Worm (Caenorhabditis elegans) whole organism, L4 larva: ENCODE data around the gene klf-1.

Source experiments
- D1046.2 ChIP-seq: fragments of 200-800 bp; sonication (Bioruptor generic); IDR thresholded peaks from 2 replicates; pipeline ENCODE4 v1.3.6; 2022; ENCODE audit warnings: missing genetic modification characterization, missing compliant biosample characterization
- F37D6.2 ChIP-seq: sonication (generic microtip); optimal IDR thresholded peaks from 2 replicates; lab custom pipeline; 2016; ENCODE audit warnings: mild to moderate bottlenecking, missing genetic modification characterization, missing compliant biosample characterization
- F44E2.7 ChIP-seq: fragments of 200-800 bp; sonication (Bioruptor generic); IDR thresholded peaks from 2 replicates; pipeline ENCODE4 v2.1.2; 2022; ENCODE audit warnings: missing genetic modification characterization, missing compliant biosample characterization
- F49E8.2 ChIP-seq: sonication (generic microtip); optimal IDR thresholded peaks from 2 replicates; lab custom pipeline; 2016; ENCODE audit warnings: missing compliant biosample characterization, mild to moderate bottlenecking, missing genetic modification characterization, borderline replicate concordance
- R02D3.7 ChIP-seq: fragments of 150-350 bp; sonication (generic microtip); optimal IDR thresholded peaks from 3 replicates; lab custom pipeline; 2014; ENCODE audit warnings: missing biosample characterization, missing genetic modification characterization
- T20F7.1 ChIP-seq: fragments of 200-800 bp; sonication (Bioruptor generic); optimal IDR thresholded peaks from 2 replicates; lab custom pipeline; 2018; ENCODE audit warnings: mild to moderate bottlenecking, missing genetic modification characterization, missing compliant biosample characterization
- T26A8.4 ChIP-seq: fragments of 200-800 bp; sonication (Bioruptor generic); IDR thresholded peaks from 2 replicates; pipeline ENCODE4 v1.3.6; 2022; ENCODE audit warnings: missing genetic modification characterization, missing compliant biosample characterization
- Y105C5A.15 ChIP-seq: fragments of 200-800 bp; sonication (Bioruptor generic); IDR thresholded peaks from 2 replicates; pipeline ENCODE4 v1.3.6; 2022; ENCODE audit warnings: missing genetic modification characterization, missing compliant biosample characterization
- Y75B8A.6 ChIP-seq: fragments of 200-800 bp; sonication (Bioruptor generic); IDR thresholded peaks from 2 replicates; pipeline ENCODE4 v1.3.6; 2022; ENCODE audit warnings: missing genetic modification reagents, missing genetic modification characterization, missing compliant biosample characterization
- ZK546.5 ChIP-seq, 2 experiments: sonication (generic microtip); optimal IDR thresholded peaks; 2 replicates each; lab custom pipeline; 2017; ENCODE audit warnings: missing biosample characterization in 2 of 2, missing genetic modification characterization in 2 of 2
- aly-2 ChIP-seq: sonication (generic microtip); optimal IDR thresholded peaks from 2 replicates; lab custom pipeline; 2018; ENCODE audit warnings: missing biosample characterization, missing genetic modification characterization
- ama-1 ChIP-seq: fragments of 150-350 bp; optimal IDR thresholded peaks from 2 replicates; lab custom pipeline; 2014; ENCODE audit warnings: inconsistent platforms, mixed read lengths
- ceh-28 ChIP-seq: fragments of 150-350 bp; optimal IDR thresholded peaks from 2 replicates; lab custom pipeline; 2014; ENCODE audit warnings: missing biosample characterization, missing genetic modification reagents, missing genetic modification characterization
- ceh-44 ChIP-seq: fragments of 200-800 bp; sonication (Bioruptor generic); IDR thresholded peaks from 2 replicates; pipeline ENCODE4 v1.3.6; 2022; ENCODE audit warnings: missing genetic modification reagents, missing genetic modification characterization, missing compliant biosample characterization
- ceh-62 ChIP-seq: sonication (generic microtip); optimal IDR thresholded peaks from 2 replicates; lab custom pipeline; 2017; ENCODE audit warnings: missing biosample characterization, missing genetic modification characterization
- ces-1 ChIP-seq: fragments of 150-350 bp; sonication (generic microtip); optimal IDR thresholded peaks from 4 replicates; lab custom pipeline; 2014; ENCODE audit warnings: missing biosample characterization, missing genetic modification reagents, missing genetic modification characterization
- ctbp-1 ChIP-seq: fragments of 200-800 bp; sonication (Bioruptor generic); IDR thresholded peaks from 2 replicates; pipeline ENCODE4 v1.3.6; 2022; ENCODE audit warnings: missing genetic modification reagents, missing genetic modification characterization, missing compliant biosample characterization
- daf-16 ChIP-seq, 3 experiments: sonication (generic microtip); optimal IDR thresholded peaks; 2 replicates each; lab custom pipeline; 2016 to 2017; ENCODE audit warnings: missing genetic modification characterization in 3 of 3, missing genetic modification reagents in 3 of 3, mild to moderate bottlenecking in 2 of 3, missing compliant biosample characterization in 2 of 3, missing biosample characterization in 1 of 3, moderate library complexity in 1 of 3
- daf-19 ChIP-seq: fragments of 200-800 bp; sonication (Bioruptor generic); conservative IDR thresholded peaks from 2 replicates; pipeline ENCODE4 v1.3.6; 2022; ENCODE audit warnings: missing genetic modification characterization, missing compliant biosample characterization
- dmd-8 ChIP-seq: fragments of 200-800 bp; sonication (Bioruptor generic); IDR thresholded peaks from 2 replicates; pipeline ENCODE4 v1.3.6; 2022; ENCODE audit warnings: missing genetic modification characterization, missing compliant biosample characterization
- egl-43 ChIP-seq: fragments of 200-800 bp; sonication (Bioruptor generic); IDR thresholded peaks from 2 replicates; pipeline ENCODE4 v1.3.6; 2022; ENCODE audit warnings: missing genetic modification reagents, missing genetic modification characterization, missing compliant biosample characterization
- fkh-10 ChIP-seq: fragments of 150-350 bp; optimal IDR thresholded peaks from 2 replicates; lab custom pipeline; 2014; ENCODE audit warnings: missing biosample characterization, missing genetic modification reagents, missing genetic modification characterization
- fos-1 ChIP-seq: fragments of 150-350 bp; optimal IDR thresholded peaks from 2 replicates; lab custom pipeline; 2014; ENCODE audit warnings: missing biosample characterization, missing genetic modification characterization
- hlh-11 ChIP-seq: fragments of 200-800 bp; sonication (Bioruptor generic); optimal IDR thresholded peaks from 2 replicates; lab custom pipeline; 2018; ENCODE audit warnings: mild to moderate bottlenecking, missing genetic modification characterization, missing compliant biosample characterization
- jun-1 ChIP-seq: fragments of 150-350 bp; optimal IDR thresholded peaks from 2 replicates; lab custom pipeline; 2014; ENCODE audit warnings: missing biosample characterization, missing genetic modification reagents, missing genetic modification characterization
- lim-7 ChIP-seq: fragments of 200-800 bp; sonication (Bioruptor generic); IDR thresholded peaks from 2 replicates; pipeline ENCODE4 v1.3.6; 2022; ENCODE audit warnings: missing genetic modification characterization, missing compliant biosample characterization
- lin-13 ChIP-seq: fragments of 150-350 bp; optimal IDR thresholded peaks from 2 replicates; lab custom pipeline; 2014; ENCODE audit warnings: missing biosample characterization, missing genetic modification reagents, missing genetic modification characterization
- lin-29 ChIP-seq: fragments of 200-800 bp; sonication (Bioruptor generic); IDR thresholded peaks from 2 replicates; pipeline ENCODE4 v1.3.6; 2022; ENCODE audit warnings: missing genetic modification reagents, missing genetic modification characterization, missing compliant biosample characterization
- lin-38 ChIP-seq: fragments of 200-800 bp; sonication (Bioruptor generic); IDR thresholded peaks from 2 replicates; pipeline ENCODE4 v1.3.6; 2022; ENCODE audit warnings: missing genetic modification reagents, missing genetic modification characterization, missing compliant biosample characterization
- lsy-2 ChIP-seq, 2 experiments: fragments of 150-350 bp in 1 of 2; sonication (generic microtip) in 1 of 2; optimal IDR thresholded peaks; 2 replicates each; lab custom pipeline; 2014 to 2017; ENCODE audit warnings: missing biosample characterization in 2 of 2, missing genetic modification characterization in 2 of 2
- madf-9 ChIP-seq: fragments of 200-800 bp; sonication (Bioruptor generic); conservative IDR thresholded peaks from 2 replicates; pipeline ENCODE4 v1.3.6; 2022; ENCODE audit warnings: missing genetic modification reagents, missing genetic modification characterization, missing compliant biosample characterization
- nhr-10 ChIP-seq: fragments of 150-350 bp; optimal IDR thresholded peaks from 2 replicates; lab custom pipeline; 2014; ENCODE audit warnings: missing biosample characterization, missing genetic modification characterization
- nhr-11 ChIP-seq: fragments of 150-350 bp; optimal IDR thresholded peaks from 2 replicates; lab custom pipeline; 2014; ENCODE audit warnings: missing biosample characterization, missing genetic modification characterization
- nhr-237 ChIP-seq: sonication (generic microtip); optimal IDR thresholded peaks from 2 replicates; lab custom pipeline; 2017; ENCODE audit warnings: missing biosample characterization, missing genetic modification characterization
- nhr-25 ChIP-seq: sonication (generic microtip); optimal IDR thresholded peaks from 2 replicates; lab custom pipeline; 2017; ENCODE audit warnings: missing genetic modification characterization, mild to moderate bottlenecking, missing compliant biosample characterization, antibody characterized with exemption, moderate library complexity, borderline replicate concordance; ENCODE audit not compliant: insufficient read depth
- nhr-28 ChIP-seq: fragments of 150-350 bp; optimal IDR thresholded peaks from 2 replicates; lab custom pipeline; 2014; ENCODE audit warnings: missing biosample characterization, missing genetic modification characterization
- nhr-6 ChIP-seq: fragments of 150-350 bp; optimal IDR thresholded peaks from 2 replicates; lab custom pipeline; 2014; ENCODE audit warnings: missing biosample characterization, missing genetic modification characterization
- php-3 ChIP-seq: fragments of 200-800 bp; sonication (Bioruptor generic); IDR thresholded peaks from 2 replicates; pipeline ENCODE4 v1.3.6; 2022; ENCODE audit warnings: missing genetic modification reagents, missing genetic modification characterization, missing compliant biosample characterization
- set-16 ChIP-seq: fragments of 200-800 bp; sonication (Bioruptor generic); IDR thresholded peaks from 2 replicates; pipeline ENCODE4 v1.3.6; 2022; ENCODE audit warnings: missing genetic modification reagents, missing genetic modification characterization, missing compliant biosample characterization
- unc-130 ChIP-seq: sonication (generic microtip); optimal IDR thresholded peaks from 2 replicates; lab custom pipeline; 2016; ENCODE audit warnings: missing genetic modification reagents, missing genetic modification characterization, missing compliant biosample characterization
- unc-39 ChIP-seq: sonication (generic microtip); optimal IDR thresholded peaks from 2 replicates; lab custom pipeline; 2017; ENCODE audit warnings: missing biosample characterization, missing genetic modification characterization
- unc-62 ChIP-seq, 3 experiments: fragments of 150-350 bp in 1 of 3; sonication (generic microtip); optimal IDR thresholded peaks in 2 of 3; peaks in 1 of 3; 1 replicate in 1 of 3; 2 replicates in 2 of 3; lab custom pipeline; 2014 to 2017; ENCODE audit warnings: missing biosample characterization in 3 of 3, missing genetic modification characterization in 3 of 3, missing genetic modification reagents in 3 of 3, missing genotype in 1 of 3
- vab-7 ChIP-seq: fragments of 200-800 bp; sonication (Bioruptor generic); IDR thresholded peaks from 2 replicates; pipeline ENCODE4 v1.3.6; 2022; ENCODE audit warnings: missing genetic modification reagents, missing genetic modification characterization, missing compliant biosample characterization
- zag-1 ChIP-seq: fragments of 150-350 bp; optimal IDR thresholded peaks from 2 replicates; lab custom pipeline; 2014; ENCODE audit warnings: missing biosample characterization, missing genetic modification characterization
- zfp-2 ChIP-seq: sonication (generic microtip); optimal IDR thresholded peaks from 2 replicates; lab custom pipeline; 2016; ENCODE audit warnings: mild to moderate bottlenecking, missing genetic modification characterization, missing compliant biosample characterization
- zfp-3 ChIP-seq: fragments of 200-800 bp; sonication (Bioruptor generic); conservative IDR thresholded peaks from 2 replicates; pipeline ENCODE4 v1.3.6; 2022; ENCODE audit warnings: missing genetic modification reagents, missing genetic modification characterization, missing compliant biosample characterization
- zip-2 ChIP-seq: fragments of 150-350 bp; optimal IDR thresholded peaks from 2 replicates; lab custom pipeline; 2014; ENCODE audit warnings: missing biosample characterization, missing genetic modification characterization

Gene klf-1

ce11 chrIII:2871817-2872216 lies 2.8 kb upstream of the klf-1 start (continued):
- TF ChIP-seq vab-7 (GFP tag; lab: Robert Waterston, UW) (no peak), php-3 (peak; percentile 55; the same call in 1 of the 2 replicates)

- TF ChIP-seq nhr-10, result no peak
- no peak for TF ChIP-seq unc-62 (GFP tag; optimal IDR thresholded peaks at IDR 0.05 in 1 of 2; lab: Kevin White, UChicago)
- no peak for TF ChIP-seq unc-62 (tag; optimal IDR thresholded peaks at IDR 0.05; lab: Kevin White, UChicago)
- TF ChIP-seq, all 104 proteins: peak for 0
Measured at ce11 chrIII:2873116-2873644, 1.4 kb upstream of the klf-1 start.

ce11 chrIII:2875946-2876345 lies 1.3 kb downstream of the klf-1 start:
- TF ChIP-seq ces-1 (no peak), F37D6.2 (no peak), nhr-25 (peak; percentile 77), nhr-28 (tag; lab: Kevin White, UChicago) (peak; percentile 92), lin-13 (GFP tag; lab: Kevin White, UChicago) (peak; percentile 67), egl-43 (no peak), dmd-8 (GFP tag; lab: Robert Waterston, UW) (no peak), zfp-2 (tag; lab: Kevin White, UChicago) (no peak), T26A8.4 (GFP tag; lab: Robert Waterston, UW) (peak; percentile 46; the same call in 1 of the 2 replicates), ama-1 (lab: Kevin White, UChicago) (peak; percentile 43), lim-7 (GFP tag; lab: Robert Waterston, UW) (no peak), lin-38 (GFP tag; lab: Robert Waterston, UW) (peak; percentile 52), ceh-44 (GFP tag; lab: Robert Waterston, UW) (no peak), unc-62 (GFP tag; optimal IDR thresholded peaks at IDR 0.05 in 1 of 2; lab: Kevin White, UChicago) (peak in 1 of 2 experiments; percentile 42), unc-62 (tag; optimal IDR thresholded peaks at IDR 0.05; lab: Kevin White, UChicago) (no peak), lin-29 (GFP tag; lab: Robert Waterston, UW) (no peak), fkh-10 (GFP tag; lab: Kevin White, UChicago) (no peak), ceh-62 (tag; lab: Kevin White, UChicago) (no peak), ctbp-1 (no peak), aly-2 (tag; lab: Kevin White, UChicago) (no peak), zip-2 (tag; lab: Kevin White, UChicago) (no peak), zfp-3 (no peak), daf-19 (no peak), Y75B8A.6 (GFP tag; lab: Robert Waterston, UW) (no peak), F44E2.7 (GFP tag; lab: Robert Waterston, UW) (no peak), madf-9 (no peak), set-16 (0 out of 2 replicates have a peak, but pooled peaks have one; percentile 16), lsy-2 (tag; optimal IDR thresholded peaks at IDR 0.05; lab: Kevin White, UChicago) (peak; percentile 15 to 73), zag-1 (tag; lab: Kevin White, UChicago) (no peak), hlh-11 (tag; lab: Kevin White, UChicago) (peak; percentile 97), T20F7.1 (peak; percentile 69), Y105C5A.15 (no peak), D1046.2 (GFP tag; lab: Robert Waterston, UW) (no peak), vab-7 (GFP tag; lab: Robert Waterston, UW) (no peak), daf-16 (GFP tag; optimal IDR thresholded peaks at IDR 0.05; lab: Kevin White, UChicago) (peak in 1 of 2 experiments; percentile 35), daf-16 (tag; optimal IDR thresholded peaks at IDR 0.05; lab: Kevin White, UChicago) (peak; percentile 80), F49E8.2 (tag; lab: Kevin White, UChicago) (no peak), jun-1 (tag; lab: Kevin White, UChicago) (peak; percentile 24), unc-39 (tag; lab: Kevin White, UChicago) (no peak), nhr-11 (tag; lab: Kevin White, UChicago) (peak; percentile 41), nhr-237 (no peak), ceh-28 (tag; lab: Kevin White, UChicago) (peak; percentile 43), unc-130 (GFP tag; lab: Kevin White, UChicago) (no peak), nhr-6 (tag; lab: Kevin White, UChicago) (no peak), fos-1 (tag; lab: Kevin White, UChicago) (no peak), R02D3.7 (tag; lab: Kevin White, UChicago) (no peak), ZK546.5 (tag; optimal IDR thresholded peaks at IDR 0.05; lab: Kevin White, UChicago) (no peak)
